Worm (Caenorhabditis elegans) whole organism, young adult: ENCODE results near the gene piki-1.

Source experiments
- F39B2.1 ChIP-seq: fragments of 200-800 bp; sonication (Bioruptor generic); IDR thresholded peaks from 2 replicates; pipeline ENCODE4 v1.3.6; 2022; ENCODE audit warnings: missing genetic modification reagents, missing genetic modification characterization, missing compliant biosample characterization
- F55B11.4 ChIP-seq: sonication (generic microtip); optimal IDR thresholded peaks from 2 replicates; lab custom pipeline; 2016; ENCODE audit warnings: missing compliant biosample characterization, missing genetic modification characterization, borderline replicate concordance; ENCODE audit not compliant: insufficient read depth
- F57C9.4 ChIP-seq: sonication (generic microtip); optimal IDR thresholded peaks from 2 replicates; lab custom pipeline; 2017; ENCODE audit warnings: mild to moderate bottlenecking, missing genetic modification characterization, missing compliant biosample characterization
- K11D2.4 ChIP-seq: fragments of 200-800 bp; sonication (Bioruptor generic); IDR thresholded peaks from 2 replicates; pipeline ENCODE4 v1.3.6; 2022; ENCODE audit warnings: missing genetic modification reagents, missing genetic modification characterization, missing compliant biosample characterization
- Y56A3A.18 ChIP-seq: fragments of 200-800 bp; sonication (Bioruptor generic); IDR thresholded peaks from 2 replicates; pipeline ENCODE4 v1.3.6; 2022; ENCODE audit warnings: missing genetic modification reagents, missing genetic modification characterization, missing compliant biosample characterization
- aptf-3 ChIP-seq: fragments of 200-800 bp; sonication (Bioruptor generic); IDR thresholded peaks from 2 replicates; pipeline ENCODE4 v1.3.6; 2022; ENCODE audit warnings: missing genetic modification characterization, missing compliant biosample characterization
- ceh-100 ChIP-seq: fragments of 200-800 bp; sonication (Bioruptor generic); IDR thresholded peaks from 2 replicates; pipeline ENCODE4 v1.3.6; 2022; ENCODE audit warnings: missing genetic modification reagents, missing genetic modification characterization, missing compliant biosample characterization
- ceh-91 ChIP-seq: fragments of 200-800 bp; sonication (Bioruptor generic); IDR thresholded peaks from 2 replicates; pipeline ENCODE4 v1.3.6; 2022; ENCODE audit warnings: missing genetic modification reagents, missing genetic modification characterization, missing compliant biosample characterization
- die-1 ChIP-seq: sonication (generic microtip); optimal IDR thresholded peaks from 2 replicates; lab custom pipeline; 2016; ENCODE audit warnings: missing genotype, mild to moderate bottlenecking, missing genetic modification characterization, missing compliant biosample characterization
- dox-1 ChIP-seq: fragments of 200-800 bp; sonication (Bioruptor generic); IDR thresholded peaks from 2 replicates; pipeline ENCODE4 v1.3.6; 2022; ENCODE audit warnings: missing genetic modification reagents, missing genetic modification characterization, missing compliant biosample characterization
- egrh-3 ChIP-seq: fragments of 200-800 bp; sonication (Bioruptor generic); IDR thresholded peaks from 2 replicates; pipeline ENCODE4 v1.3.6; 2022; ENCODE audit warnings: missing genetic modification reagents, missing genetic modification characterization, missing compliant biosample characterization
- ekl-4 ChIP-seq: fragments of 200-800 bp; sonication (Bioruptor generic); IDR thresholded peaks from 2 replicates; pipeline ENCODE4 v1.3.6; 2022; ENCODE audit warnings: missing genetic modification reagents, missing genetic modification characterization, missing compliant biosample characterization
- lin-35 ChIP-seq, 3 experiments: fragments of 150-350 bp in 2 of 3; sonication (generic microtip) in 1 of 3; optimal IDR thresholded peaks; 2 replicates each; lab custom pipeline; 2014 to 2018; ENCODE audit warnings: missing biosample characterization in 3 of 3, missing genetic modification characterization in 3 of 3, missing genetic modification reagents in 3 of 3
- lin-54 ChIP-seq: fragments of 200-800 bp; sonication (Bioruptor generic); optimal IDR thresholded peaks from 2 replicates; lab custom pipeline; 2018; ENCODE audit warnings: mild to moderate bottlenecking, missing genetic modification characterization, missing compliant biosample characterization
- lsy-27 ChIP-seq: sonication (generic microtip); optimal IDR thresholded peaks from 2 replicates; lab custom pipeline; 2017; ENCODE audit warnings: missing genetic modification characterization, mild to moderate bottlenecking, missing compliant biosample characterization, antibody characterized with exemption, missing genotype, borderline replicate concordance; ENCODE audit not compliant: insufficient read depth
- madf-3 ChIP-seq: fragments of 200-800 bp; sonication (Bioruptor generic); IDR thresholded peaks from 2 replicates; pipeline ENCODE4 v1.3.6; 2022; ENCODE audit warnings: missing genetic modification reagents, missing genetic modification characterization, missing compliant biosample characterization
- madf-6 ChIP-seq: fragments of 200-800 bp; sonication (Bioruptor generic); IDR thresholded peaks from 2 replicates; pipeline ENCODE4 v1.3.6; 2022; ENCODE audit warnings: missing genetic modification reagents, missing genetic modification characterization, missing compliant biosample characterization
- nfya-1 ChIP-seq: sonication (generic microtip); optimal IDR thresholded peaks from 2 replicates; lab custom pipeline; 2017; ENCODE audit warnings: antibody characterized with exemption, missing compliant biosample characterization, missing genetic modification characterization, borderline replicate concordance; ENCODE audit not compliant: insufficient read depth
- nfya-2 ChIP-seq: fragments of 200-800 bp; sonication (Bioruptor generic); IDR thresholded peaks from 2 replicates; pipeline ENCODE4 v1.3.6; 2022; ENCODE audit warnings: missing genetic modification reagents, missing genetic modification characterization, missing compliant biosample characterization
- nfyb-1 ChIP-seq: fragments of 200-800 bp; sonication (Bioruptor generic); IDR thresholded peaks from 2 replicates; pipeline ENCODE4 v1.3.6; 2022; ENCODE audit warnings: missing genetic modification reagents, missing genetic modification characterization, missing compliant biosample characterization
- nhr-80 ChIP-seq: sonication (generic microtip); optimal IDR thresholded peaks from 2 replicates; lab custom pipeline; 2016; ENCODE audit warnings: missing genetic modification characterization, missing compliant biosample characterization
- rcor-1 ChIP-seq: fragments of 200-800 bp; sonication (Bioruptor generic); IDR thresholded peaks from 2 replicates; pipeline ENCODE4 v1.3.6; 2022; ENCODE audit warnings: missing genetic modification reagents, missing genetic modification characterization, missing compliant biosample characterization
- repo-1 ChIP-seq: sonication (generic microtip); optimal IDR thresholded peaks from 2 replicates; lab custom pipeline; 2017; ENCODE audit warnings: mild to moderate bottlenecking, missing genetic modification characterization, missing compliant biosample characterization
- sdz-38 ChIP-seq: sonication (generic microtip); optimal IDR thresholded peaks from 2 replicates; lab custom pipeline; 2016; ENCODE audit warnings: missing genotype, missing genetic modification characterization, missing compliant biosample characterization
- snpc-1.1 ChIP-seq: sonication (generic microtip); optimal IDR thresholded peaks from 2 replicates; lab custom pipeline; 2017; ENCODE audit warnings: missing genetic modification characterization, mild to moderate bottlenecking, missing compliant biosample characterization, antibody characterized with exemption, moderate library complexity, missing genotype, missing genetic modification reagents; ENCODE audit not compliant: insufficient read depth
- snpc-1.3 ChIP-seq: sonication (generic microtip); optimal IDR thresholded peaks from 2 replicates; lab custom pipeline; 2017; ENCODE audit warnings: missing genetic modification characterization, mild to moderate bottlenecking, missing compliant biosample characterization, antibody characterized with exemption, moderate library complexity, missing genotype, missing genetic modification reagents; ENCODE audit not compliant: insufficient read depth
- somi-1 ChIP-seq: fragments of 200-800 bp; sonication (Bioruptor generic); optimal IDR thresholded peaks from 2 replicates; lab custom pipeline; 2018; ENCODE audit warnings: mild to moderate bottlenecking, missing genetic modification characterization, missing compliant biosample characterization
- tbx-9 ChIP-seq: sonication (generic microtip); optimal IDR thresholded peaks from 2 replicates; lab custom pipeline; 2016; ENCODE audit warnings: borderline replicate concordance, missing genetic modification characterization, inconsistent platforms, missing compliant biosample characterization
- tlf-1 ChIP-seq: fragments of 200-800 bp; sonication (Bioruptor generic); optimal IDR thresholded peaks from 2 replicates; lab custom pipeline; 2018; ENCODE audit warnings: mild to moderate bottlenecking, missing genetic modification characterization, missing compliant biosample characterization
- zfh-2 ChIP-seq: fragments of 200-800 bp; sonication (Bioruptor generic); conservative IDR thresholded peaks from 2 replicates; pipeline ENCODE4 v1.3.6; 2022; ENCODE audit warnings: missing genetic modification reagents, missing genetic modification characterization, missing compliant biosample characterization
- ztf-18 ChIP-seq: sonication (generic microtip); optimal IDR thresholded peaks from 2 replicates; lab custom pipeline; 2016; ENCODE audit warnings: missing genotype, mild to moderate bottlenecking, missing genetic modification characterization, missing compliant biosample characterization
- ztf-26 ChIP-seq: sonication (generic microtip); optimal IDR thresholded peaks from 2 replicates; lab custom pipeline; 2017; ENCODE audit warnings: missing genetic modification characterization, missing compliant biosample characterization

piki-1 gene

DNA sequence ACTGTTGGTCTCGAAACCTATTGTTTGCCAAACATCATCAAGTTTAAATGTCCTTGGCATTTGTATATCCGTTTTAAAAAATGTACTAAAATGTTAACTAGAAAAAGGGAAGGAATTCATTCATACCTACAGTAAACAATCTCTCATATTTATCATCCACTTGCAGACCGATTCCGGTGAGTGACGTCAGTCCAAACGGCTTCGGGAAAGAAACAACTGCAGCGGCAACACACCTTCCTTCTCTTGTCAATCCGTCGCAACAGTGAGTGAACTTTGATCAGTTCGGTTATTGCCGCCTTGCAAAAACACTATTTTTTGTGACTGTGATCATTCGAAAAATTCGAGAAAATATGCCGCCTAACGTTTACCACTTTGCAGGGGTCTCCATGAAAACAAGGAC, 17.9 kb upstream of the piki-1 start:
- TF ChIP-seq lin-54 (GFP tag; lab: Kevin White, UChicago): no peak
- TF ChIP-seq nfya-1 (tag; lab: Kevin White, UChicago): no peak
- no peak for TF ChIP-seq ceh-100 (GFP tag; lab: Robert Waterston, UW)
- no peak for TF ChIP-seq ztf-18
- no peak for TF ChIP-seq sdz-38 (tag; lab: Kevin White, UChicago)
- no peak for TF ChIP-seq nfya-2
- TF ChIP-seq repo-1: no peak
- TF ChIP-seq, all 124 proteins: peak for 0

DNA sequence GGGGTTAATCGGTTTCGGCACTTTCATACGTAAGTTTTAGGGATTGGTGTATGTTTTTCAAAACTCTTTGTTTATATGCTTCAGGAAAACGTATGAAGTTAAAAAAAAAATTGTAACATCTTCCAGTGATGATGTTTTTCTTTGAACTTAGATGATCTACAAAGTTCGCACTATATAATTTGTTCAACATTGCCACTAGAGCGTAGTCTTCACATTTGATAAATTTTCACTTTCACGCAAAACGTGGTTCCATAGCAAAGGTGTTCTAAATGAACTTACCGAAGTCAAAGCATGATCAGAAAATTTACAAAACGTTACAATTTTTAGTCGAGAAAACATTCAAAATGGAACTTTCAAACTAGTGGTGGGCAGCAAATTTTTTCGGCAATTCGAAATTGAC, 16.7 kb upstream of the piki-1 start:
- no peak for TF ChIP-seq F55B11.4 (tag; lab: Kevin White, UChicago)
- no peak for TF ChIP-seq nfya-2
- no peak for TF ChIP-seq tbx-9 (tag; lab: Kevin White, UChicago)
- no peak for TF ChIP-seq ztf-26 (tag; lab: Kevin White, UChicago)
- no peak for TF ChIP-seq F39B2.1 (GFP tag; lab: Robert Waterston, UW)
- TF ChIP-seq dox-1 (GFP tag; lab: Robert Waterston, UW): no peak
- no peak for TF ChIP-seq ceh-91 (GFP tag; lab: Robert Waterston, UW)
- TF ChIP-seq snpc-1.3: no peak
- TF ChIP-seq madf-6: no peak
- TF ChIP-seq rcor-1 (GFP tag; lab: Robert Waterston, UW): no peak

DNA sequence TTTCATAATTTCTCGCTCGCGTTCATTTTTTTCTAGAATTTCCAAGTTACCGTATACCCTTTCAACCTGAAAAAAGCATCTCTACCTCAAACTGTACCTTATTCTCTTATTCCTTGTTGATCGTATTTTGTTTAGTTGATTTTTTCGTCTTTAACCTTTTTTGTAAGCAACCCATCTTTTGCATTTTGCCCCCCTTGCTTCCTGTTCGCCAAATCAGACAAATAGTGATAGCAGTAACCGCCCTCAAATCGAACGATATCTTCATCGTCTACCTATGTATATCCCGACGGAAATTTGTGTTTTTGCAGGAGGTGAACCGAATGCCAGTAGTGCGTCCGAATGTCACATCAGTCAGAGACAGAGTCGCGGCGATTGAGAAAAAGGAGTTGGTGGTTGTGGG, 16.2 kb upstream of the piki-1 start, which contains the start of gene F46F2.5:
F46F2.5 (plus strand) TSS at position 301 of the 400 bp plus-strand sequence.
- no peak for TF ChIP-seq die-1
- TF ChIP-seq tlf-1 (GFP tag; lab: Kevin White, UChicago): no peak
- TF ChIP-seq F57C9.4: no peak
- no peak for TF ChIP-seq lsy-27 (tag; lab: Kevin White, UChicago)
- TF ChIP-seq Y56A3A.18 (GFP tag; lab: Robert Waterston, UW): no peak
- TF ChIP-seq lin-35 (GFP tag; optimal IDR thresholded peaks at IDR 0.05; lab: Kevin White, UChicago): no peak

DNA sequence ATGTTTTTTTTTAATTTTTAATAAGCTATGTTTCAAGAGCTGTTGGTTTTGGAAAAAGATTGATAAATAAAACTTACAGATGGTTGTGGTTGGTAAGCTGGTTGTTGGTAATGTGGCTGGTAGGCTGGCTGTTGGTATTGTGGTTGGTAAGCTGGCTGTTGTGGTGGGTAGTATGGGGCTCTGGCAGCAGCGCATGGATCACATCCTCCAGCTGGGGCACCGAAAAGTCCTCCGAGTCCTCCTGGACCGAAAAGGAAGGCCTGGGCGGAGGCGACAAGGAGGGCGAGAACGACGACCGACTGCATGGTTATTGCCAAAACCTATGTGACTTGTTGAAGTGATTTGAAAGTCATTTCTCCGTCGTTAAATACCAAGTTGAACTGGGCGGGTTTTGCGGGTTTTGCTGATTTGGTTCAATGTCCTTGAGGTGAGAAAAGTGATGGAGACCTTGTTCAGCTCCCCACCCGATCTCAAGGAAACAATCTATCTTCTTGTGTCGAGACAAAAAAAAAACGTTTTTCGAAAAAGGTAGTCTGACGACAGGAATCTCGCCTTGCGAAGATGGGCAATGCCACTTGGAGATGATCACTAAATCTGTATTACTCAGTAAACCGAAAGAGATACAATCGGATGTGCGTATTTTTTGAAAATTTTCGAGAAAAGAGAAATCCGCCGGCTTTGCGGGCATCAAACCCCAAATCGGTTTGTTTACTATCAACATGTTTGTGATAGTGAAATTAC, 13.9 kb upstream of the piki-1 start, which contains the start of gene F46F2.3:
F46F2.3 (minus strand) TSS at position 341 of the 741 bp plus-strand sequence.
- TF ChIP-seq ekl-4 (no peak), nfya-2 (no peak), zfh-2 (GFP tag; lab: Robert Waterston, UW) (peak; percentile 68)

DNA sequence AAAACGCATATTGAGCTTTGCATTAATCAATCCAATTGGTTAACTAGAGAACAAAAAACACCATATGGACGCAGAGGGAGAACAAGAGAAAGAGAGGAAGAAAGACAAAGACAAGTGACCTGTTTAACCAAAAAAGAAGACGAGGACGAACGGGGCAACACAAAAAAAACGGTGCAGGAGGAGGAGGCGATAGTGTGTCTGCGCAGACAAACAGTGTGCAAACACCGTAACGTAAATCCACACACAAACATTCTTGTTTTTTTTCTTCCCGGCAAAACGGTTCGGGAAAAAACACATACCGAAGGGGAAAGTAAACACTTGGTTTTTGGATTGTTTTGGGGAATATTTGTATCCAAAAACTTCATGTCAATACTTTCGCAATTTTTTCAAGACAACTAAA, 396 bp upstream of the piki-1 start:
- no peak for TF ChIP-seq egrh-3 (GFP tag; lab: Robert Waterston, UW)
- TF ChIP-seq snpc-1.1 (tag; lab: Kevin White, UChicago): no peak
- no peak for TF ChIP-seq nfyb-1 (GFP tag; lab: Robert Waterston, UW)
- TF ChIP-seq nhr-80 (tag; lab: Kevin White, UChicago): peak; percentile 5
- TF ChIP-seq madf-3 (GFP tag; lab: Robert Waterston, UW): 0 out of 2 replicates have a peak, but pooled peaks have one; percentile 32
- no peak for TF ChIP-seq aptf-3
- TF ChIP-seq ztf-26 (tag; lab: Kevin White, UChicago): no peak
- no peak for TF ChIP-seq K11D2.4
- TF ChIP-seq madf-6: no peak
- TF ChIP-seq somi-1 (GFP tag; lab: Kevin White, UChicago): no peak
- TF ChIP-seq, all 124 proteins: peak for 2
